Worm (Caenorhabditis elegans): ENCODE results near the gene col-183.

col-183 gene

ce11 chrX:13466926-13467866 is at the start of gene col-183:
Gene col-183 (minus strand): TSS chrX:13467764.
- TF ChIP-seq alr-1 (tag; optimal IDR thresholded peaks at IDR 0.05) (no peak), ztf-11 (tag; optimal IDR thresholded peaks at IDR 0.05) (no peak), nhr-11 (tag; optimal IDR thresholded peaks at IDR 0.05) (no peak), aly-2 (tag; optimal IDR thresholded peaks at IDR 0.05) (no peak), egl-27 (tag; optimal IDR thresholded peaks at IDR 0.05) (no peak), zag-1 (tag; optimal IDR thresholded peaks at IDR 0.05) (no peak), unc-55 (GFP tag; optimal IDR thresholded peaks at IDR 0.05) (no peak), elt-1 (tag; optimal IDR thresholded peaks at IDR 0.05) (no peak), nhr-237 (tag; optimal IDR thresholded peaks at IDR 0.05) (no peak), fos-1 (tag; optimal IDR thresholded peaks at IDR 0.05) (no peak), elt-3 (tag; optimal IDR thresholded peaks at IDR 0.05) (no peak), nhr-23 (tag; optimal IDR thresholded peaks at IDR 0.05) (no peak), lsy-2 (tag; optimal IDR thresholded peaks at IDR 0.05) (no peak), lin-13 (GFP tag; optimal IDR thresholded peaks at IDR 0.05) (no peak), mdl-1 (tag; optimal IDR thresholded peaks at IDR 0.05) (no peak), nhr-12 (tag; optimal IDR thresholded peaks at IDR 0.05) (no peak), nhr-10 (tag; optimal IDR thresholded peaks at IDR 0.05) (no peak), blmp-1 (tag; optimal IDR thresholded peaks at IDR 0.05; ENCODE audit: insufficient read depth) (no peak)

ce11 chrX:13514384-13514783 is 46.8 kb upstream of the col-183 start:
- TF ChIP-seq ceh-16 (tag; optimal IDR thresholded peaks at IDR 0.05) (peak; percentile 68), nhr-11 (tag; optimal IDR thresholded peaks at IDR 0.05) (no peak), skn-1 (tag; optimal IDR thresholded peaks at IDR 0.05) (peak; percentile 88), nhr-23 (tag; optimal IDR thresholded peaks at IDR 0.05) (no peak), mab-5 (tag; optimal IDR thresholded peaks at IDR 0.05) (peak; percentile 86), nhr-21 (tag; optimal IDR thresholded peaks at IDR 0.05) (peak; percentile 96), elt-1 (tag; optimal IDR thresholded peaks at IDR 0.05) (no peak), peb-1 (tag; optimal IDR thresholded peaks at IDR 0.05) (no peak), nhr-12 (tag; optimal IDR thresholded peaks at IDR 0.05) (peak; percentile 52), aly-2 (tag; optimal IDR thresholded peaks at IDR 0.05) (no peak), nhr-25 (tag; optimal IDR thresholded peaks at IDR 0.05) (peak; percentile 89), snpc-4 (tag; optimal IDR thresholded peaks at IDR 0.05) (peak; percentile 83), unc-62 (GFP tag; optimal IDR thresholded peaks at IDR 0.05) (peak; percentile 10), sma-3 (GFP tag; optimal IDR thresholded peaks at IDR 0.05) (peak; percentile 91), mbf-1 (tag; optimal IDR thresholded peaks at IDR 0.05) (peak; percentile 67), fos-1 (tag; optimal IDR thresholded peaks at IDR 0.05) (peak; percentile 82), sem-4 (tag; optimal IDR thresholded peaks at IDR 0.05) (peak; percentile 94), zag-1 (tag; optimal IDR thresholded peaks at IDR 0.05) (peak; percentile 45), nhr-77 (tag; optimal IDR thresholded peaks at IDR 0.05) (peak; percentile 87), ztf-1 (GFP tag; conservative IDR thresholded peaks at IDR 0.05) (no peak), ZK546.5 (tag; optimal IDR thresholded peaks at IDR 0.05) (peak; percentile 40), blmp-1 (tag; optimal IDR thresholded peaks at IDR 0.05; ENCODE audit: insufficient read depth) (peak; percentile 33), nhr-10 (tag; optimal IDR thresholded peaks at IDR 0.05) (peak; percentile 90), unc-55 (GFP tag; optimal IDR thresholded peaks at IDR 0.05) (peak; percentile 99), lin-39 (tag; optimal IDR thresholded peaks at IDR 0.05) (no peak), Y55F3AM.14 (GFP tag; optimal IDR thresholded peaks at IDR 0.05) (no peak), ztf-4 (tag; optimal IDR thresholded peaks at IDR 0.05) (peak; percentile 80), C34F6.9 (tag; optimal IDR thresholded peaks at IDR 0.05) (peak; percentile 96), ama-1 (optimal IDR thresholded peaks at IDR 0.05) (no peak), nhr-237 (tag; optimal IDR thresholded peaks at IDR 0.05) (peak; percentile 88), alr-1 (tag; optimal IDR thresholded peaks at IDR 0.05) (no peak), mdl-1 (tag; optimal IDR thresholded peaks at IDR 0.05) (peak; percentile 30 to 82), nhr-6 (tag; optimal IDR thresholded peaks at IDR 0.05) (peak; percentile 93), lsy-2 (tag; optimal IDR thresholded peaks at IDR 0.05) (peak; percentile 85 to 89), lin-11 (tag; optimal IDR thresholded peaks at IDR 0.05) (no peak), egl-27 (tag; optimal IDR thresholded peaks at IDR 0.05) (peak; percentile 91), ceh-82 (tag; optimal IDR thresholded peaks at IDR 0.05) (peak; percentile 34), sma-9 (GFP tag; optimal IDR thresholded peaks at IDR 0.05) (peak; percentile 81), sma-9 (tag; optimal IDR thresholded peaks at IDR 0.05) (no peak), gmeb-1 (tag; optimal IDR thresholded peaks at IDR 0.05) (peak; percentile 90), dmd-4 (tag; optimal IDR thresholded peaks at IDR 0.05) (peak; percentile 78), F13H6.1 (tag; optimal IDR thresholded peaks at IDR 0.05) (peak; percentile 88), lin-13 (GFP tag; optimal IDR thresholded peaks at IDR 0.05) (peak; percentile 92), elt-3 (tag; optimal IDR thresholded peaks at IDR 0.05) (no peak), R02D3.7 (tag; optimal IDR thresholded peaks at IDR 0.05) (peak; percentile 64), ztf-11 (tag; optimal IDR thresholded peaks at IDR 0.05) (peak; percentile 20), crh-2 (tag; optimal IDR thresholded peaks at IDR 0.05) (peak; percentile 98), unc-39 (tag; optimal IDR thresholded peaks at IDR 0.05) (no peak)

Data from whole organism, L2 larva.